Worm (Caenorhabditis elegans): ENCODE data around the gene dsl-7.

DNA sequence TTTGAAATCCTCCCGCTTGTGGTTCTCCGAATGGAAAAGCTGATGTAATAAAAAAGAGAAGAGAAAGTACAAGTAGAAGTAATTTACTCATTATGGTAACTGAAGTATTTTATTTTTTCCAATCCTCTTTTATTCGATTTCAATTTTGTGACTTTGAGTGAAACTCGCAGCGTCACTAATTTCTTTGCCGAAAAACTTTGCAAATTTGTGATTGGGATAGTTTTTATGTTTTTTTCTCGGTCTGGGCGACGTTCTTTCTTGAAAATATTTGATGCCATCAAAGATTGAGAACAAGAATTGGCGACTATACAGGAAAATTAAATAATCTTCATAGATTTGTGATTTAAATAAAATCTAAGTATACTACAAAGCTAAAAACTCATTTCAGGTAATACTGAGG is 6.6 kb downstream of the dsl-7 start, which contains the start of gene far-4:
- TF ChIP-seq ceh-91 (GFP tag; IDR thresholded peaks at IDR 0.05) (no peak), nfya-1 (tag; optimal IDR thresholded peaks at IDR 0.05; ENCODE audit: borderline replicate concordance, insufficient read depth) (no peak), C17E4.6 (GFP tag; IDR thresholded peaks at IDR 0.05) (no peak), unc-62 (GFP tag; optimal IDR thresholded peaks at IDR 0.05) (no peak), ama-1 (optimal IDR thresholded peaks at IDR 0.05) (no peak), ama-1 (GFP tag; optimal IDR thresholded peaks at IDR 0.05) (no peak), snpc-4 (GFP tag; optimal IDR thresholded peaks at IDR 0.05) (no peak), snpc-4 (tag; optimal IDR thresholded peaks at IDR 0.05) (no peak), hlh-12 (tag; optimal IDR thresholded peaks at IDR 0.05) (no peak), F39B2.1 (GFP tag; IDR thresholded peaks at IDR 0.05) (no peak), nhr-27 (tag; optimal IDR thresholded peaks at IDR 0.05) (no peak)

Measured in whole organism, young adult.